Worm (Caenorhabditis elegans) whole organism, L4/young adult: ENCODE measurements around the gene wdr-54.
A peak's percentile ranks its signal among the peaks of the same experiment; 100 is the strongest.

ENCODE experiments used
- W03F9.2 ChIP-seq: fragments of 150-350 bp; optimal IDR thresholded peaks from 2 replicates; lab custom pipeline; 2014; ENCODE audit warnings: missing biosample characterization, missing genetic modification characterization
- dao-5 ChIP-seq: sonication (generic microtip); optimal IDR thresholded peaks from 2 replicates; lab custom pipeline; 2016; ENCODE audit warnings: missing genotype, missing genetic modification characterization, moderate library complexity, missing compliant biosample characterization
- him-1 ChIP-seq: sonication (generic microtip); optimal IDR thresholded peaks from 2 replicates; lab custom pipeline; 2016; ENCODE audit warnings: missing genotype, missing genetic modification reagents, missing genetic modification characterization, missing compliant biosample characterization

Gene wdr-54

ce11 chrX:823736-824135 is 5.0 kb upstream of the wdr-54 start:
- TF ChIP-seq dao-5 (tag; lab: Kevin White, UChicago) (no peak), him-1 (no peak), W03F9.2 (tag; lab: Kevin White, UChicago) (no peak)

DNA sequence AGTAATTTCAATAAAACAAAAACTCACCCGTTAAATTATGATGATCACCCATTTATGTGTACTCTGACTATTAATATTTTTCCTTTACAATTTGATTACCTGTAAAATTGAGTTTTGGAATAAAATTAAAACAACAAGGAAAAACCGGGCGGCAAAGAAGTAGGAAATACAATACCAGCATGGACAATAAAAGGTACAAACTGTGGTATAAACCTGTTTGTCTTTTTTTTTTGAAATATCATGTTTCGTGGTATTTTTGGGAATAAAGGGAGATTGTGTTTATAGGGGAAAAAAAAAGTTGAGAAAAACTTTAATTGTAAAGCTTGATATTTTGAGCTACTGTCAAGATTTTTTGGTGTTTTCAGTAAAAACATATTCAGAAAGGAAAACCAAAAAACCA is 3.3 kb upstream of the wdr-54 start, which contains the start of gene daf-3:
Gene daf-3, minus strand, starts transcription at position 101 of the 400 bp plus-strand sequence.
- no peak for TF ChIP-seq dao-5 (tag; lab: Kevin White, UChicago)
- TF ChIP-seq him-1, result no peak
- no peak for TF ChIP-seq W03F9.2 (tag; lab: Kevin White, UChicago)

DNA sequence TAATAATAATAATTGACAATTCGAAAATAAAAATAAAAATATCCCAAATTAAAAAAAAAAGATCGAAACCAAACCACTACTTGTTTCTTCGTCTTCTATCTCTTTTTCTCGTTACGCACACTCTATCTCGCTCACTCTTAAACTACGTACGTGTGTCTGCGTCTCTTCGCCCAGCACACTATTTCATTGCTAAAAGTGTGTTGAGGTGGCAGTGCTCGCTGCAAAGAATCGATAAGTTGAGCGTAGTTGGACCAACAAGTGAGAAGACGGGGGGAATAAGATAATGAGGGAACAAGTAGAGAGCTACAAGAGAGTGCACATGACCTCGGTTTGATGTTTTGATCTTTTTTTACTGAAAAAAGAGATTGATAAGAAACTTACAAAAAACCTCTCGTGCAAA is 2.8 kb upstream of the wdr-54 start:
- TF ChIP-seq dao-5 (tag; lab: Kevin White, UChicago) (no peak), W03F9.2 (tag; lab: Kevin White, UChicago) (no peak), him-1 (no peak)

ce11 chrX:827502-827901 is 1.2 kb upstream of the wdr-54 start:
- TF ChIP-seq W03F9.2 (tag; lab: Kevin White, UChicago), result no peak
- peak; percentile 48 for TF ChIP-seq him-1
- no peak for TF ChIP-seq dao-5 (tag; lab: Kevin White, UChicago)

- TF ChIP-seq him-1 (no peak), dao-5 (tag; lab: Kevin White, UChicago) (no peak), W03F9.2 (tag; lab: Kevin White, UChicago) (no peak)
Observed at ce11 chrX:830185-830584, 1.5 kb downstream of the wdr-54 start.

DNA sequence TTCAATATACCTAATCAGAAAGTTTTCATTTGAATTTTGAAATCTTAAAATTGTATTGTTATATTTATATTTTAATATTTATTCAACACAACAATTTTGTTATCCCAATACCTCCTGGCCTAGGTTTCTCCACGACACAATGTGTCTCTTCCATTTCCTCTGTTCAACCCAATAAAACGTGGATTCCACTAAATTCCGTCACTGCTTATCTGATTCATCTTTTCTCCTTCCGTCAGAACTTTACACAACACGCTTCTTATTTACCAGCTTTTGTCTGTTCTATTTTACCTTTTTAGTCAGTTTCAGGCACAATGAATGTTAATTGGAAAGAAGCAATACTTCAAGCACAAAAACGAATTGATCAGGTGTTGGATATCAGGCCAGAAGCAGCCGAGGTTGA is 5.8 kb downstream of the wdr-54 start, which contains the start of gene F39H12.1:
Gene F39H12.1, plus strand, starts transcription at position 301 of the 400 bp plus-strand sequence.
- TF ChIP-seq W03F9.2 (tag; lab: Kevin White, UChicago), result no peak
- no peak for TF ChIP-seq him-1

ce11 chrX:841393-841792 is 12.7 kb downstream of the wdr-54 start, which contains the start of gene F39H12.3:
TSS of gene F39H12.3 (minus strand) at chrX:841493.
- TF ChIP-seq him-1 (no peak), W03F9.2 (tag; lab: Kevin White, UChicago) (no peak), dao-5 (tag; lab: Kevin White, UChicago) (no peak)

- TF ChIP-seq dao-5 (tag; lab: Kevin White, UChicago), result no peak
- TF ChIP-seq him-1, result peak; percentile 51
Observed at ce11 chrX:844649-845048, 15.9 kb downstream of the wdr-54 start.

DNA sequence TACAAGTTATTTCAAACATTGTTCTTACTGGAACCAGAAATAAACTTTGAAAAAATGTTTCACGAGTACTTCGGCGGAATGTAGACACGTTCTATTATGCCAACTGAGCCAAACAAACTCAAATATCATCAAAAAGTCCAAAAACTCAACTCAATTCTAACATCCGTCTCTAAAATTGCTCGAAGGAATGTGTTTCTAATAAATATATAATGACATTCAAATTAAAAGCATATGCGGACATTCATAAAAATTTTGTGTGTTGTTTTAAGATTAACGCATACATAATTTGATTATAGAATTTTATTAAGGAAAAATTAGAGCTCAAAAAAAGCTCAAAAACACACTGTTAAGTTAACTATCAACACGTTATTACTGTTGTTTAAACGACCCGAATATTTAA is 16.7 kb downstream of the wdr-54 start:
- no peak for TF ChIP-seq W03F9.2 (tag; lab: Kevin White, UChicago)
- no peak for TF ChIP-seq him-1
- TF ChIP-seq dao-5 (tag; lab: Kevin White, UChicago), result no peak

ce11 chrX:851421-851820 is 22.7 kb downstream of the wdr-54 start, which contains the start of gene igcm-1:
TSS of gene igcm-1 (minus strand) at chrX:851521.
- no peak for TF ChIP-seq him-1
- no peak for TF ChIP-seq dao-5 (tag; lab: Kevin White, UChicago)
- TF ChIP-seq W03F9.2 (tag; lab: Kevin White, UChicago), result no peak

- no peak for TF ChIP-seq W03F9.2 (tag; lab: Kevin White, UChicago)
- TF ChIP-seq him-1, result no peak
- no peak for TF ChIP-seq dao-5 (tag; lab: Kevin White, UChicago)
Observed at ce11 chrX:852739-853268, 24.1 kb downstream of the wdr-54 start.

DNA sequence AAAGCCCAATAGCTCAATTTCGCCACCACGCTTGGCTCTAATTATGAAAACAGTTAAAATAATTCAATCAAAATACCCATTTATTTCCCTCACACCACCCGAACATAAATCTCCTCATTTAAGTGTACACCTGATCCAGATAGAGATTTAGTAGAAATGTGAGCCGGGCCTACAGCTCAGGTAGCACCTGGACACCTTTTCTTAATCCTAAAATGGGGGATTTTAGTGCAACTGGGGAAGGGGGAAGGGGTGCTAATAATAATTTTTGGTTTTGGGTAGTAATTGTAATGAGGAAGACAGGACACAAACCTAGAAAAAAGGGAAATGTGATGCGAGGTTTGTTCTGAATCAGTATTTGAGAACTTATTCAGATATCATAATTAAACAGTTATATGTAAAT is 24.9 kb downstream of the wdr-54 start:
- TF ChIP-seq him-1 (no peak), dao-5 (tag; lab: Kevin White, UChicago) (no peak), W03F9.2 (tag; lab: Kevin White, UChicago) (no peak)

ce11 chrX:857658-858057 is 29.0 kb downstream of the wdr-54 start:
- no peak for TF ChIP-seq dao-5 (tag; lab: Kevin White, UChicago)
- no peak for TF ChIP-seq him-1
- TF ChIP-seq W03F9.2 (tag; lab: Kevin White, UChicago), result no peak

DNA sequence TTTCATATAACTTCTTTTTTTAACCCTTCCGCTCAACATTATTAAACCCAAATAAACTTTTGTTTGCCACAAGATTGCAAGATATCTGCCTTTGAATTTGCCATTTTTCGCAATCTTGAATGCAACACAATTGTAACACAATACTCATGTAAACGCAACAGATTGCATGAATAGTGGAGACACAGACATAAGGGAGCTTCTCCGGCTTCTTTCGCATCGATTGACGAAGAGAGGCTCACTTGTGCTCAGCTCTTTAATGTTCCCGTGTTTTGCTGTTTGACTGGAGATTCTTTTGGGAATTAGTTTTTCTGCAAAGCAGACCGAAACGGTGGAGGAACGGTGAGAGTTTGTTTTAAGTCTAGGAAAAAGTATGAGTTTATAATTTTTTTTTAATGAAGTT is 30.7 kb downstream of the wdr-54 start, which contains the start of gene F56F10.2:
Gene F56F10.2, plus strand, starts transcription at position 215 of the 400 bp plus-strand sequence.
- no peak for TF ChIP-seq dao-5 (tag; lab: Kevin White, UChicago)
- no peak for TF ChIP-seq W03F9.2 (tag; lab: Kevin White, UChicago)
- TF ChIP-seq him-1, result no peak

ce11 chrX:861378-861777 is 32.7 kb downstream of the wdr-54 start:
- TF ChIP-seq W03F9.2 (tag; lab: Kevin White, UChicago) (no peak), dao-5 (tag; lab: Kevin White, UChicago) (no peak), him-1 (no peak)
